Fruit fly (Drosophila melanogaster) whole organism, embryonic: Measurements from ENCODE around the gene CG31268.

Experiments
- Atf-2 ChIP-seq: fragments of 200-800 bp; sonication (Bioruptor generic); optimal IDR thresholded peaks from 2 replicates; lab custom pipeline; 2016; ENCODE audit warnings: missing biosample characterization, missing genetic modification characterization
- B-H1 ChIP-seq: fragments of 200-800 bp; sonication (Bioruptor generic); IDR thresholded peaks from 3 replicates; pipeline ENCODE4 v1.3.6; 2022; ENCODE audit warnings: missing biosample characterization, missing genetic modification characterization
- B-H2 ChIP-seq: fragments of 200-800 bp; sonication (Bioruptor generic); optimal IDR thresholded peaks from 2 replicates; lab custom pipeline; 2018; ENCODE audit warnings: missing biosample characterization, mild to moderate bottlenecking, missing genetic modification characterization
- CG11504 ChIP-seq: fragments of 200-800 bp; sonication (Bioruptor generic); optimal IDR thresholded peaks from 3 replicates; lab custom pipeline; 2019; ENCODE audit warnings: missing biosample characterization, mild to moderate bottlenecking, missing genetic modification characterization, moderate library complexity
- CG12659 ChIP-seq: fragments of 200-800 bp; sonication (Bioruptor generic); optimal IDR thresholded peaks from 3 replicates; lab custom pipeline; 2017; ENCODE audit warnings: mild to moderate bottlenecking, missing biosample characterization, missing genetic modification reagents, missing genetic modification characterization
- CG13424 ChIP-seq: fragments of 200-800 bp; sonication (Bioruptor generic); optimal IDR thresholded peaks from 2 replicates; lab custom pipeline; 2019; ENCODE audit warnings: missing biosample characterization, mild to moderate bottlenecking, missing genetic modification characterization, moderate library complexity
- CG13894 ChIP-seq: fragments of 200-800 bp; sonication (Bioruptor generic); optimal IDR thresholded peaks from 3 replicates; lab custom pipeline; 2018; ENCODE audit warnings: missing biosample characterization, mild to moderate bottlenecking, missing genetic modification characterization, moderate library complexity
- CG14014 ChIP-seq: fragments of 200-800 bp; sonication (Bioruptor generic); IDR thresholded peaks from 2 replicates; pipeline ENCODE4 v1.3.6; 2022; ENCODE audit warnings: missing biosample characterization, missing genetic modification characterization
- CG15269 ChIP-seq: fragments of 200-800 bp; sonication (Bioruptor generic); optimal IDR thresholded peaks from 2 replicates; lab custom pipeline; 2018; ENCODE audit warnings: missing biosample characterization, mild to moderate bottlenecking, missing genetic modification characterization, moderate library complexity
- CG15696 ChIP-seq: fragments of 200-800 bp; sonication (Bioruptor generic); optimal IDR thresholded peaks from 2 replicates; lab custom pipeline; 2019; ENCODE audit warnings: missing biosample characterization, mild to moderate bottlenecking, missing genetic modification characterization, moderate library complexity
- CG2199 ChIP-seq: fragments of 200-800 bp; sonication (Bioruptor generic); IDR thresholded peaks from 3 replicates; pipeline ENCODE4 v1.3.6; 2022; ENCODE audit warnings: missing biosample characterization, missing genetic modification characterization
- CG30403 ChIP-seq: fragments of 200-800 bp; sonication (Bioruptor generic); optimal IDR thresholded peaks from 3 replicates; lab custom pipeline; 2016; ENCODE audit warnings: missing biosample characterization, missing genetic modification characterization
- CG32767 ChIP-seq: fragments of 200-800 bp; sonication (Bioruptor generic); IDR thresholded peaks from 2 replicates; pipeline ENCODE4 v1.3.6; 2022; ENCODE audit warnings: missing biosample characterization, missing genetic modification characterization
- CG33557 ChIP-seq: fragments of 200-800 bp; sonication (Bioruptor generic); optimal IDR thresholded peaks from 2 replicates; lab custom pipeline; 2019; ENCODE audit warnings: missing biosample characterization, mild to moderate bottlenecking, missing genetic modification characterization, moderate library complexity
- CG3995 ChIP-seq: fragments of 200-800 bp; sonication (Bioruptor generic); optimal IDR thresholded peaks from 3 replicates; lab custom pipeline; 2016; ENCODE audit warnings: missing biosample characterization, missing genetic modification characterization
- CG5953 ChIP-seq: fragments of 200-800 bp; sonication (Bioruptor generic); IDR thresholded peaks from 2 replicates; pipeline ENCODE4 v1.3.6; 2022; ENCODE audit warnings: missing biosample characterization, missing genetic modification characterization
- CG6689 ChIP-seq: fragments of 200-800 bp; sonication (Bioruptor generic); IDR thresholded peaks from 2 replicates; pipeline ENCODE4 v1.3.6; 2022; ENCODE audit warnings: missing biosample characterization, missing genetic modification characterization
- CG8281 ChIP-seq: fragments of 200-800 bp; sonication (Bioruptor generic); optimal IDR thresholded peaks from 2 replicates; lab custom pipeline; 2018; ENCODE audit warnings: missing biosample characterization, mild to moderate bottlenecking, missing genetic modification characterization, moderate library complexity
- CG8290 ChIP-seq, 3 experiments: fragments of 200-800 bp; sonication (Bioruptor generic); optimal IDR thresholded peaks; 2 replicates each; lab custom pipeline; 2016 to 2019; ENCODE audit warnings: missing biosample characterization in 3 of 3, missing genetic modification characterization in 3 of 3, mild to moderate bottlenecking in 2 of 3, moderate library complexity in 1 of 3
- CG8944 ChIP-seq: fragments of 200-800 bp; sonication (Bioruptor generic); optimal IDR thresholded peaks from 3 replicates; lab custom pipeline; 2016; ENCODE audit warnings: missing biosample characterization, missing genetic modification characterization
- CkIIα-i1 ChIP-seq: fragments of 200-800 bp; sonication (Bioruptor generic); IDR thresholded peaks from 2 replicates; pipeline ENCODE4 v1.3.6; 2022; ENCODE audit warnings: missing biosample characterization, missing genetic modification characterization
- Dad ChIP-seq: fragments of 200-800 bp; sonication (Bioruptor generic); optimal IDR thresholded peaks from 3 replicates; lab custom pipeline; 2016; ENCODE audit warnings: missing biosample characterization, missing genetic modification characterization
- HLH3B ChIP-seq: fragments of 200-800 bp; sonication (Bioruptor generic); IDR thresholded peaks from 2 replicates; pipeline ENCODE4 v1.3.6; 2022; ENCODE audit warnings: missing biosample characterization, missing genetic modification characterization
- HmgD ChIP-seq: fragments of 200-800 bp; sonication (Bioruptor generic); optimal IDR thresholded peaks from 3 replicates; lab custom pipeline; 2016; ENCODE audit warnings: missing biosample characterization, missing genetic modification characterization
- Hsf ChIP-seq: fragments of 200-800 bp; sonication (Bioruptor generic); optimal IDR thresholded peaks from 3 replicates; lab custom pipeline; 2016; ENCODE audit warnings: missing biosample characterization, missing genetic modification characterization
- Sox100B ChIP-seq: fragments of 200-800 bp; sonication (Bioruptor generic); optimal IDR thresholded peaks from 3 replicates; lab custom pipeline; 2018; ENCODE audit warnings: missing biosample characterization, mild to moderate bottlenecking, missing genetic modification characterization
- Taf1 ChIP-seq: fragments of 200-800 bp; sonication (Bioruptor generic); IDR thresholded peaks from 2 replicates; pipeline ENCODE4 v1.3.6; 2022; ENCODE audit warnings: missing biosample characterization, missing genetic modification characterization
- ac ChIP-seq: fragments of 200-800 bp; sonication (Bioruptor generic); optimal IDR thresholded peaks from 3 replicates; lab custom pipeline; 2017; ENCODE audit warnings: missing biosample characterization, mild to moderate bottlenecking, missing genetic modification characterization
- ap ChIP-seq: fragments of 200-800 bp; sonication (Bioruptor generic); IDR thresholded peaks from 2 replicates; pipeline ENCODE4 v1.3.6; 2022; ENCODE audit warnings: missing biosample characterization, missing genetic modification characterization
- bab2 ChIP-seq: fragments of 200-800 bp; sonication (Bioruptor generic); optimal IDR thresholded peaks from 2 replicates; lab custom pipeline; 2016; ENCODE audit warnings: missing biosample characterization, missing genetic modification characterization
- chif ChIP-seq, 2 experiments: fragments of 200-800 bp; sonication (Bioruptor generic); optimal IDR thresholded peaks; 3 replicates each; lab custom pipeline; 2016; ENCODE audit warnings: missing biosample characterization in 2 of 2, missing genetic modification characterization in 2 of 2
- crol ChIP-seq: fragments of 200-800 bp; sonication (Bioruptor generic); IDR thresholded peaks from 2 replicates; pipeline ENCODE4 v1.3.6; 2022; ENCODE audit warnings: missing biosample characterization, missing genetic modification characterization
- crp ChIP-seq, 2 experiments: fragments of 200-800 bp; sonication (Bioruptor generic); optimal IDR thresholded peaks; 2 replicates in 1 of 2; 3 replicates in 1 of 2; lab custom pipeline; 2017; ENCODE audit warnings: missing biosample characterization in 2 of 2, missing genetic modification characterization in 2 of 2, mild to moderate bottlenecking in 1 of 2, moderate library complexity in 1 of 2
- dimm ChIP-seq: fragments of 200-800 bp; sonication (Bioruptor generic); IDR thresholded peaks from 2 replicates; pipeline ENCODE4 v1.3.6; 2022; ENCODE audit warnings: missing biosample characterization, missing genetic modification characterization
- dm ChIP-seq: fragments of 200-800 bp; sonication (Bioruptor generic); optimal IDR thresholded peaks from 3 replicates; lab custom pipeline; 2016; ENCODE audit warnings: missing biosample characterization, missing genetic modification characterization
- dmrt99B ChIP-seq: fragments of 200-800 bp; sonication (Bioruptor generic); optimal IDR thresholded peaks from 2 replicates; lab custom pipeline; 2018; ENCODE audit warnings: missing biosample characterization, mild to moderate bottlenecking, missing genetic modification characterization, moderate library complexity
- dysf ChIP-seq: fragments of 200-800 bp; sonication (Bioruptor generic); IDR thresholded peaks from 3 replicates; pipeline ENCODE4 v1.3.6; 2022; ENCODE audit warnings: missing biosample characterization, missing genetic modification characterization
- en ChIP-seq: fragments of 200-800 bp; sonication (Bioruptor generic); optimal IDR thresholded peaks from 2 replicates; lab custom pipeline; 2016; ENCODE audit warnings: missing biosample characterization, missing genetic modification characterization
- gfzf ChIP-seq: fragments of 200-800 bp; sonication (Bioruptor generic); optimal IDR thresholded peaks from 2 replicates; lab custom pipeline; 2016; ENCODE audit warnings: missing biosample characterization, mild to moderate bottlenecking, missing genetic modification characterization, moderate library complexity
- grn ChIP-seq: fragments of 200-800 bp; sonication (Bioruptor generic); optimal IDR thresholded peaks from 3 replicates; lab custom pipeline; 2017; ENCODE audit warnings: missing biosample characterization, missing genetic modification characterization
- hbn ChIP-seq: fragments of 200-800 bp; sonication (Bioruptor generic); IDR thresholded peaks from 2 replicates; pipeline ENCODE4 v1.3.6; 2022; ENCODE audit warnings: missing biosample characterization, missing genetic modification characterization; ENCODE audit not compliant: partially characterized antibody
- jumu ChIP-seq: fragments of 200-800 bp; sonication (Bioruptor generic); optimal IDR thresholded peaks from 3 replicates; lab custom pipeline; 2016; ENCODE audit warnings: missing biosample characterization, missing genetic modification characterization
- ken ChIP-seq: fragments of 200-800 bp; sonication (Bioruptor generic); IDR thresholded peaks from 3 replicates; pipeline ENCODE4 v1.3.6; 2022; ENCODE audit warnings: missing biosample characterization, missing genetic modification characterization
- knrl ChIP-seq: fragments of 200-800 bp; sonication (Bioruptor generic); IDR thresholded peaks from 3 replicates; pipeline ENCODE4 v1.3.6; 2022; ENCODE audit warnings: missing biosample characterization, missing genetic modification characterization; ENCODE audit not compliant: partially characterized antibody
- maf-S ChIP-seq: fragments of 200-800 bp; sonication (Bioruptor generic); optimal IDR thresholded peaks from 2 replicates; lab custom pipeline; 2016; ENCODE audit warnings: missing biosample characterization, missing genetic modification characterization
- org-1 ChIP-seq: fragments of 200-800 bp; sonication (Bioruptor generic); optimal IDR thresholded peaks from 2 replicates; lab custom pipeline; 2017; ENCODE audit warnings: missing biosample characterization, missing genetic modification characterization
- pnt ChIP-seq: fragments of 200-800 bp; sonication (Bioruptor generic); optimal IDR thresholded peaks from 3 replicates; lab custom pipeline; 2016; ENCODE audit warnings: missing biosample characterization, missing genetic modification characterization
- scrt ChIP-seq: fragments of 200-800 bp; sonication (Bioruptor generic); optimal IDR thresholded peaks from 2 replicates; lab custom pipeline; 2018; ENCODE audit warnings: missing biosample characterization, mild to moderate bottlenecking, missing genetic modification characterization, moderate library complexity
- sug ChIP-seq: fragments of 200-800 bp; optimal IDR thresholded peaks from 2 replicates; lab custom pipeline; 2019; ENCODE audit warnings: missing biosample characterization, mild to moderate bottlenecking, missing genetic modification characterization, moderate library complexity
- tap ChIP-seq: fragments of 200-800 bp; optimal IDR thresholded peaks from 3 replicates; lab custom pipeline; 2019; ENCODE audit warnings: missing biosample characterization, mild to moderate bottlenecking, missing genetic modification characterization, moderate library complexity
- vfl ChIP-seq: fragments of 200-800 bp; sonication (Bioruptor generic); optimal IDR thresholded peaks from 2 replicates; lab custom pipeline; 2016; ENCODE audit warnings: missing biosample characterization, missing genetic modification characterization

Gene CG31268

dm6 chr3R:17060244-17060664 is 28.7 kb downstream of the CG31268 start (continued):
- TF ChIP-seq bab2 (GFP tag; lab: Kevin White, UChicago): peak; percentile 1
- no peak for TF ChIP-seq B-H2 (GFP tag; lab: Kevin White, UChicago)
- TF ChIP-seq CG15696 (tag; lab: Kevin White, UChicago): peak; percentile 51
- TF ChIP-seq knrl (GFP tag; lab: Robert Waterston, UW): no peak
- no peak for TF ChIP-seq HmgD
- no peak for TF ChIP-seq CG14014
- TF ChIP-seq Dad (GFP tag; lab: Kevin White, UChicago): peak; percentile 67
- no peak for TF ChIP-seq dysf
- TF ChIP-seq CG33557: peak; percentile 20
- TF ChIP-seq dm: no peak
- TF ChIP-seq gfzf (GFP tag; lab: Kevin White, UChicago): no peak
- TF ChIP-seq CG32767 (GFP tag; lab: Robert Waterston, UW): peak; percentile 18; the same call in 1 of the 2 replicates
- TF ChIP-seq hbn (GFP tag; lab: Robert Waterston, UW): no peak
- TF ChIP-seq dimm (GFP tag; lab: Robert Waterston, UW): 0 out of 2 replicates have a peak, but pooled peaks have one; percentile 20
- TF ChIP-seq CG5953 (GFP tag; lab: Robert Waterston, UW): no peak
- TF ChIP-seq jumu: peak; percentile 17
- TF ChIP-seq grn: no peak
- TF ChIP-seq Hsf: peak; percentile 33
- no peak for TF ChIP-seq ac (GFP tag; lab: Kevin White, UChicago)
- TF ChIP-seq vfl (GFP tag; lab: Kevin White, UChicago): no peak
- TF ChIP-seq pnt (GFP tag; lab: Kevin White, UChicago): peak; percentile 10
- peak; percentile 66 for TF ChIP-seq dmrt99B (tag; lab: Kevin White, UChicago)
- no peak for TF ChIP-seq CG3995
- TF ChIP-seq ap: no peak
- TF ChIP-seq CG30403: peak; percentile 73
- peak; percentile 47 for TF ChIP-seq CG12659 (GFP tag; lab: Kevin White, UChicago)
- peak; percentile 78 for TF ChIP-seq Sox100B (GFP tag; lab: Kevin White, UChicago)
- TF ChIP-seq CG11504 (tag; lab: Kevin White, UChicago): peak; percentile 72
- TF ChIP-seq scrt (GFP tag; lab: Kevin White, UChicago): peak; percentile 3
- peak in 1 of 2 experiments; percentile 3 for TF ChIP-seq chif (GFP tag; optimal IDR thresholded peaks at IDR 0.05; lab: Kevin White, UChicago)
- TF ChIP-seq CG13894 (tag; lab: Kevin White, UChicago): no peak
- TF ChIP-seq Taf1 (GFP tag; lab: Robert Waterston, UW): no peak
- no peak for TF ChIP-seq CkIIα-i1 (GFP tag; lab: Robert Waterston, UW)
- TF ChIP-seq org-1: peak; percentile 41
- no peak for TF ChIP-seq CG2199 (GFP tag; lab: Robert Waterston, UW)
- peak; percentile 52 for TF ChIP-seq CG8290 (GFP tag; optimal IDR thresholded peaks at IDR 0.05; lab: Kevin White, UChicago)
- peak in 1 of 2 experiments; percentile 87 for TF ChIP-seq CG8290 (tag; optimal IDR thresholded peaks at IDR 0.05; lab: Kevin White, UChicago)
- TF ChIP-seq CG6689 (GFP tag; lab: Robert Waterston, UW): 0 out of 2 replicates have a peak, but pooled peaks have one; percentile 44
- 0 out of 2 replicates have a peak, but pooled peaks have one; percentile 25 for TF ChIP-seq HLH3B (GFP tag; lab: Robert Waterston, UW)
- TF ChIP-seq CG8944: no peak
- TF ChIP-seq tap: no peak
- TF ChIP-seq crol: no peak
- TF ChIP-seq crp (GFP tag; optimal IDR thresholded peaks at IDR 0.05; lab: Kevin White, UChicago): no peak
- TF ChIP-seq en: no peak
- peak; percentile 60 for TF ChIP-seq CG13424 (tag; lab: Kevin White, UChicago)
- TF ChIP-seq sug (tag; lab: Kevin White, UChicago): no peak
- TF ChIP-seq CG15269 (tag; lab: Kevin White, UChicago): peak; percentile 39
- TF ChIP-seq B-H1 (GFP tag; lab: Robert Waterston, UW): no peak
- TF ChIP-seq Atf-2 (GFP tag; lab: Kevin White, UChicago): no peak
- TF ChIP-seq maf-S (GFP tag; lab: Kevin White, UChicago): no peak
- TF ChIP-seq ken (GFP tag; lab: Robert Waterston, UW): no peak
- no peak for TF ChIP-seq CG8281
